Worm (Caenorhabditis elegans) whole organism, early embryonic: Measurements from ENCODE around the gene srd-58.

Experiments
- B0310.2 ChIP-seq: sonication (generic microtip); optimal IDR thresholded peaks from 2 replicates; lab custom pipeline; 2016; ENCODE audit warnings: mild to moderate bottlenecking, missing genetic modification characterization, missing compliant biosample characterization
- F13C5.2 ChIP-seq: sonication (generic microtip); optimal IDR thresholded peaks from 2 replicates; lab custom pipeline; 2017; ENCODE audit warnings: mild to moderate bottlenecking, missing genetic modification characterization, inconsistent platforms, missing compliant biosample characterization
- aly-1 ChIP-seq: sonication (generic microtip); optimal IDR thresholded peaks from 2 replicates; lab custom pipeline; 2016; ENCODE audit warnings: missing genetic modification characterization, missing compliant biosample characterization
- ama-1 ChIP-seq: fragments of 150-350 bp; optimal IDR thresholded peaks from 2 replicates; lab custom pipeline; 2014
- ceh-13 ChIP-seq: fragments of 200-800 bp; sonication (Bioruptor generic); optimal IDR thresholded peaks from 2 replicates; lab custom pipeline; 2018; ENCODE audit warnings: mild to moderate bottlenecking, missing genetic modification characterization, missing compliant biosample characterization
- ceh-36 ChIP-seq: sonication (generic microtip); optimal IDR thresholded peaks from 2 replicates; lab custom pipeline; 2016; ENCODE audit warnings: missing genetic modification characterization, inconsistent platforms, missing compliant biosample characterization
- ets-7 ChIP-seq: sonication (generic microtip); optimal IDR thresholded peaks from 2 replicates; lab custom pipeline; 2016; ENCODE audit warnings: missing genotype, missing genetic modification characterization, missing compliant biosample characterization
- flt-1 ChIP-seq: fragments of 200-800 bp; sonication (Bioruptor generic); IDR thresholded peaks from 2 replicates; pipeline ENCODE4 v1.3.6; 2022; ENCODE audit warnings: missing genetic modification characterization, missing compliant biosample characterization
- hmbx-1 ChIP-seq: sonication (generic microtip); optimal IDR thresholded peaks from 2 replicates; lab custom pipeline; 2016; ENCODE audit warnings: mild to moderate bottlenecking, missing genetic modification characterization, missing compliant biosample characterization
- hmg-4 ChIP-seq: fragments of 200-800 bp; sonication (Bioruptor generic); optimal IDR thresholded peaks from 2 replicates; lab custom pipeline; 2018; ENCODE audit warnings: mild to moderate bottlenecking, missing genetic modification characterization, missing compliant biosample characterization
- hnd-1 ChIP-seq: sonication (generic microtip); optimal IDR thresholded peaks from 2 replicates; lab custom pipeline; 2016; ENCODE audit warnings: missing genetic modification characterization, missing compliant biosample characterization
- pes-1 ChIP-seq: fragments of 200-800 bp; sonication (Bioruptor generic); IDR thresholded peaks from 2 replicates; pipeline ENCODE4 v1.3.6; 2022; ENCODE audit warnings: missing genetic modification reagents, missing genetic modification characterization, missing compliant biosample characterization
- scrt-1 ChIP-seq: fragments of 200-800 bp; sonication (Bioruptor generic); IDR thresholded peaks from 2 replicates; pipeline ENCODE4 v1.3.6; 2022; ENCODE audit warnings: missing genetic modification characterization, missing compliant biosample characterization
- sea-1 ChIP-seq: fragments of 200-800 bp; sonication (Bioruptor generic); conservative IDR thresholded peaks from 2 replicates; pipeline ENCODE4 v1.3.6; 2022; ENCODE audit warnings: missing genetic modification characterization, missing compliant biosample characterization
- tbx-11 ChIP-seq: fragments of 200-800 bp; sonication (Bioruptor generic); IDR thresholded peaks from 2 replicates; pipeline ENCODE4 v1.3.6; 2022; ENCODE audit warnings: missing genetic modification characterization, missing compliant biosample characterization
- tbx-37 ChIP-seq: fragments of 200-800 bp; sonication (Bioruptor generic); conservative IDR thresholded peaks from 2 replicates; pipeline ENCODE4 v1.3.6; 2022; ENCODE audit warnings: missing genetic modification reagents, missing genetic modification characterization, missing compliant biosample characterization
- tra-4 ChIP-seq: sonication (generic microtip); optimal IDR thresholded peaks from 2 replicates; lab custom pipeline; 2017; ENCODE audit warnings: missing genetic modification characterization, missing compliant biosample characterization

srd-58 gene

ce11 chrII:7236937-7237336 is 32.1 kb upstream of the srd-58 start:
- TF ChIP-seq hnd-1 = no peak
- TF ChIP-seq tbx-11 (GFP tag; lab: Robert Waterston, UW) = no peak
- no peak for TF ChIP-seq ama-1 (lab: Kevin White, UChicago)
- no peak for TF ChIP-seq flt-1 (GFP tag; lab: Robert Waterston, UW)
- TF ChIP-seq scrt-1 = no peak
- no peak for TF ChIP-seq aly-1
- TF ChIP-seq hmg-4 (GFP tag; lab: Kevin White, UChicago) = no peak
- no peak for TF ChIP-seq B0310.2 (tag; lab: Kevin White, UChicago)
- TF ChIP-seq tbx-37 (GFP tag; lab: Robert Waterston, UW) = no peak
- TF ChIP-seq ceh-13 (GFP tag; lab: Kevin White, UChicago) = no peak
- no peak for TF ChIP-seq sea-1 (GFP tag; lab: Robert Waterston, UW)
- TF ChIP-seq hmbx-1 (tag; lab: Kevin White, UChicago) = no peak
- no peak for TF ChIP-seq ets-7 (tag; lab: Kevin White, UChicago)

- no peak for TF ChIP-seq pes-1 (GFP tag; lab: Robert Waterston, UW)
- TF ChIP-seq ceh-36 (tag; lab: Kevin White, UChicago) = no peak
- no peak for TF ChIP-seq B0310.2 (tag; lab: Kevin White, UChicago)
- TF ChIP-seq tbx-11 (GFP tag; lab: Robert Waterston, UW) = no peak
- no peak for TF ChIP-seq F13C5.2
- no peak for TF ChIP-seq scrt-1
- TF ChIP-seq sea-1 (GFP tag; lab: Robert Waterston, UW) = no peak
- no peak for TF ChIP-seq aly-1
- no peak for TF ChIP-seq tra-4 (tag; lab: Kevin White, UChicago)
- no peak for TF ChIP-seq hnd-1
- TF ChIP-seq tbx-37 (GFP tag; lab: Robert Waterston, UW) = no peak
- TF ChIP-seq ets-7 (tag; lab: Kevin White, UChicago) = no peak
- no peak for TF ChIP-seq hmbx-1 (tag; lab: Kevin White, UChicago)
These were observed 28.4 kb upstream of the srd-58 start for ce11 chrII:7233274-7233673.

- TF ChIP-seq ama-1 (lab: Kevin White, UChicago) (no peak), scrt-1 (no peak), ceh-13 (GFP tag; lab: Kevin White, UChicago) (no peak), B0310.2 (tag; lab: Kevin White, UChicago) (no peak), ets-7 (tag; lab: Kevin White, UChicago) (no peak), ceh-36 (tag; lab: Kevin White, UChicago) (no peak), hmg-4 (GFP tag; lab: Kevin White, UChicago) (no peak), pes-1 (GFP tag; lab: Robert Waterston, UW) (no peak), flt-1 (GFP tag; lab: Robert Waterston, UW) (no peak), sea-1 (GFP tag; lab: Robert Waterston, UW) (no peak), F13C5.2 (no peak), tbx-37 (GFP tag; lab: Robert Waterston, UW) (no peak), hnd-1 (no peak), tra-4 (tag; lab: Kevin White, UChicago) (no peak), aly-1 (no peak), hmbx-1 (tag; lab: Kevin White, UChicago) (no peak), tbx-11 (GFP tag; lab: Robert Waterston, UW) (no peak)
These were observed 27.7 kb upstream of the srd-58 start, which contains the start of gene ctsa-3.1 for ce11 chrII:7232517-7232916. TSS of gene ctsa-3.1 (plus strand) at chrII:7232853.

ce11 chrII:7231951-7232350 is 27.1 kb upstream of the srd-58 start:
- TF ChIP-seq ama-1 (lab: Kevin White, UChicago) = no peak

- no peak for TF ChIP-seq tbx-37 (GFP tag; lab: Robert Waterston, UW)
- no peak for TF ChIP-seq hmbx-1 (tag; lab: Kevin White, UChicago)
- no peak for TF ChIP-seq hnd-1
- TF ChIP-seq ets-7 (tag; lab: Kevin White, UChicago) = no peak
- no peak for TF ChIP-seq scrt-1
- TF ChIP-seq ama-1 (lab: Kevin White, UChicago) = no peak
- TF ChIP-seq ceh-36 (tag; lab: Kevin White, UChicago) = no peak
- no peak for TF ChIP-seq B0310.2 (tag; lab: Kevin White, UChicago)
- TF ChIP-seq ceh-13 (GFP tag; lab: Kevin White, UChicago) = no peak
- no peak for TF ChIP-seq tbx-11 (GFP tag; lab: Robert Waterston, UW)
- no peak for TF ChIP-seq sea-1 (GFP tag; lab: Robert Waterston, UW)
- TF ChIP-seq hmg-4 (GFP tag; lab: Kevin White, UChicago) = no peak
- TF ChIP-seq aly-1 = no peak
- no peak for TF ChIP-seq flt-1 (GFP tag; lab: Robert Waterston, UW)
- no peak for TF ChIP-seq pes-1 (GFP tag; lab: Robert Waterston, UW)
- no peak for TF ChIP-seq tra-4 (tag; lab: Kevin White, UChicago)
- no peak for TF ChIP-seq F13C5.2
These were observed 25.8 kb upstream of the srd-58 start for ce11 chrII:7230684-7231083.

- TF ChIP-seq tra-4 (tag; lab: Kevin White, UChicago) = no peak
- TF ChIP-seq tbx-37 (GFP tag; lab: Robert Waterston, UW) = no peak
- no peak for TF ChIP-seq ceh-36 (tag; lab: Kevin White, UChicago)
- no peak for TF ChIP-seq hnd-1
- no peak for TF ChIP-seq aly-1
These were observed 23.9 kb upstream of the srd-58 start, which contains the start of gene F32A5.4 for ce11 chrII:7228646-7229200. TSS of gene F32A5.4 (plus strand) at chrII:7229150.

ce11 chrII:7225864-7226522 is 21.1 kb upstream of the srd-58 start, which contains the start of gene clh-3:
TSS of gene clh-3 (minus strand) at chrII:7225914.
- no peak for TF ChIP-seq tra-4 (tag; lab: Kevin White, UChicago)
- no peak for TF ChIP-seq aly-1
- TF ChIP-seq ama-1 (lab: Kevin White, UChicago) = no peak
- TF ChIP-seq sea-1 (GFP tag; lab: Robert Waterston, UW) = no peak
- no peak for TF ChIP-seq scrt-1
- no peak for TF ChIP-seq flt-1 (GFP tag; lab: Robert Waterston, UW)
- TF ChIP-seq ets-7 (tag; lab: Kevin White, UChicago) = no peak
